Worm (Caenorhabditis elegans) whole organism, mixed stage, embryonic: ENCODE results near the gene C53D6.8.

Source experiments
- ham-2 ChIP-seq: fragments of 200-800 bp; sonication (Bioruptor generic); optimal IDR thresholded peaks from 2 replicates; lab custom pipeline; 2018; ENCODE audit warnings: mild to moderate bottlenecking, missing genetic modification characterization, missing compliant biosample characterization
- mep-1 ChIP-seq: fragments of 150-350 bp; optimal IDR thresholded peaks from 2 replicates; lab custom pipeline; 2017; ENCODE audit warnings: missing biosample characterization, missing genetic modification reagents, missing genetic modification characterization, inconsistent platforms
- nhr-12 ChIP-seq: fragments of 150-350 bp; optimal IDR thresholded peaks from 2 replicates; lab custom pipeline; 2014; ENCODE audit warnings: missing biosample characterization, missing genetic modification characterization
- nhr-2 ChIP-seq: fragments of 150-350 bp; optimal IDR thresholded peaks from 2 replicates; lab custom pipeline; 2014; ENCODE audit warnings: missing biosample characterization, missing genetic modification characterization
- zip-8 ChIP-seq: fragments of 150-350 bp; optimal IDR thresholded peaks from 2 replicates; lab custom pipeline; 2014; ENCODE audit warnings: missing biosample characterization, missing genetic modification characterization

- TF ChIP-seq nhr-12 (tag; lab: Kevin White, UChicago) = no peak
- no peak for TF ChIP-seq zip-8
- TF ChIP-seq mep-1 (tag; lab: Kevin White, UChicago) = no peak
- TF ChIP-seq nhr-2 (tag; lab: Kevin White, UChicago) = no peak
- no peak for TF ChIP-seq ham-2
Observed at ce11 chrIV:8979695-8980094, 22.8 kb downstream of the C53D6.8 start, which contains the start of gene col-119.
